Fruit fly (Drosophila melanogaster): Measurements from ENCODE around the gene Rbcn-3B.

DNA sequence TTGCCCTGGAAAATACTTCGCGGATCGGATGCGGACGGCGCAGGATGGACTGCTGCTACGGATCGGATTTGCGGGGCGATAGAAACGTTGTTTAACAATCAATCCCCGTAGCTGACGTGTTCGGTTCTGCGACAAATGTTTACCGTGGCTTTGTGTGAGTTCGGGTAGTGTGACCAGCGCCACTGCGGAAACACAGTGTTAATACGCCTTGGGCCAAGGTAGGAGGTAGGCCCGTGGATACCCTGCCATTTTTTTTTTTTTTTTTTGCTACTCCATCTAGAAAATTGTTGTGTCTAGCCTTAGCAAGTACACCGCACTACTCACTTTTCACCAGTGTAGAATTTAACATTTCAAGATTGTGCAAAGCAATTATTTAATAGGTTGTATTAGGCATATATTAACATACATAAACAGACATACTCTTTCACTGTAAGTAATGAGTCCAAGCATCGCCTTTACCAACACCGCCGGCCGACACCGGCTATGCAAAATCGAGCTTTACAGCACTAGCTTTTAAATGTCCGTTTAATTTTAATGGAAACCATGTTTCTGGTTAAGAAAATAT lies 47.0 kb upstream of the Rbcn-3B start, which contains the start of gene deltaCOP:
- TF ChIP-seq CG8478 (optimal IDR thresholded peaks at IDR 0.05) (no peak), CTCF (optimal IDR thresholded peaks at IDR 0.05) (no peak)
